Worm (Caenorhabditis elegans) whole organism, early embryonic: ENCODE measurements around the gene abi-1.

ENCODE experiments used
- B0310.2 ChIP-seq: sonication (generic microtip); optimal IDR thresholded peaks from 2 replicates; lab custom pipeline; 2016; ENCODE audit warnings: mild to moderate bottlenecking, missing genetic modification characterization, missing compliant biosample characterization
- hnd-1 ChIP-seq: sonication (generic microtip); optimal IDR thresholded peaks from 2 replicates; lab custom pipeline; 2016; ENCODE audit warnings: missing genetic modification characterization, missing compliant biosample characterization
- tra-4 ChIP-seq: sonication (generic microtip); optimal IDR thresholded peaks from 2 replicates; lab custom pipeline; 2017; ENCODE audit warnings: missing genetic modification characterization, missing compliant biosample characterization

ce11 chrIII:5710676-5711075, 18.1 kb upstream of the abi-1 start:
- TF ChIP-seq hnd-1 (tag; lab: Kevin White, UChicago) (no peak), B0310.2 (tag; lab: Kevin White, UChicago) (no peak), tra-4 (tag; lab: Kevin White, UChicago) (no peak)
